Worm (Caenorhabditis elegans) whole organism, late embryonic: ENCODE results near the gene T02C1.2.

Source experiments
- C38D4.7 ChIP-seq: fragments of 200-800 bp; sonication (Bioruptor generic); optimal IDR thresholded peaks from 2 replicates; lab custom pipeline; 2018; ENCODE audit warnings: mild to moderate bottlenecking, missing genetic modification characterization, moderate library complexity, missing compliant biosample characterization
- F13H6.1 ChIP-seq: sonication (generic microtip); optimal IDR thresholded peaks from 2 replicates; lab custom pipeline; 2016; ENCODE audit warnings: missing genetic modification characterization, missing compliant biosample characterization
- K09A11.1 ChIP-seq: sonication (generic microtip); optimal IDR thresholded peaks from 2 replicates; lab custom pipeline; 2017; ENCODE audit warnings: antibody characterized with exemption, mild to moderate bottlenecking, missing genetic modification characterization, missing compliant biosample characterization; ENCODE audit not compliant: insufficient read depth
- T23F11.4 ChIP-seq: fragments of 200-800 bp; sonication (Bioruptor generic); optimal IDR thresholded peaks from 2 replicates; lab custom pipeline; 2018; ENCODE audit warnings: mild to moderate bottlenecking, missing genetic modification characterization, missing compliant biosample characterization
- Y22D7AL.16 ChIP-seq: sonication (generic microtip); optimal IDR thresholded peaks from 2 replicates; lab custom pipeline; 2016; ENCODE audit warnings: missing genetic modification characterization, missing compliant biosample characterization
- ama-1 ChIP-seq: fragments of 150-350 bp; optimal IDR thresholded peaks from 2 replicates; lab custom pipeline; 2014
- ceh-19 ChIP-seq: fragments of 200-800 bp; sonication (Bioruptor generic); optimal IDR thresholded peaks from 2 replicates; lab custom pipeline; 2018; ENCODE audit warnings: mild to moderate bottlenecking, missing genetic modification characterization, missing compliant biosample characterization
- ceh-22 ChIP-seq: sonication (generic microtip); optimal IDR thresholded peaks from 2 replicates; lab custom pipeline; 2017; ENCODE audit warnings: missing biosample characterization, missing genetic modification characterization
- ceh-30 ChIP-seq: fragments of 150-350 bp; optimal IDR thresholded peaks from 2 replicates; lab custom pipeline; 2014; ENCODE audit warnings: missing biosample characterization, missing genetic modification characterization
- ceh-31 ChIP-seq: sonication (generic microtip); optimal IDR thresholded peaks from 2 replicates; lab custom pipeline; 2016; ENCODE audit warnings: missing genetic modification characterization, missing compliant biosample characterization
- ceh-34 ChIP-seq: sonication (generic microtip); optimal IDR thresholded peaks from 2 replicates; lab custom pipeline; 2016; ENCODE audit warnings: mild to moderate bottlenecking, missing genetic modification characterization, missing compliant biosample characterization
- ceh-48 ChIP-seq: sonication (generic microtip); optimal IDR thresholded peaks from 2 replicates; lab custom pipeline; 2016; ENCODE audit warnings: missing genetic modification characterization, inconsistent platforms, missing compliant biosample characterization
- ceh-9 ChIP-seq: sonication (generic microtip); optimal IDR thresholded peaks from 2 replicates; lab custom pipeline; 2016; ENCODE audit warnings: mild to moderate bottlenecking, missing genetic modification characterization, inconsistent platforms, missing compliant biosample characterization
- dmd-4 ChIP-seq: sonication (generic microtip); optimal IDR thresholded peaks from 2 replicates; lab custom pipeline; 2016; ENCODE audit warnings: borderline replicate concordance, missing genetic modification characterization, missing compliant biosample characterization
- elt-2 ChIP-seq: sonication (generic microtip); optimal IDR thresholded peaks from 2 replicates; lab custom pipeline; 2016; ENCODE audit warnings: missing genetic modification reagents, missing genetic modification characterization, missing compliant biosample characterization
- elt-4 ChIP-seq: sonication (generic microtip); optimal IDR thresholded peaks from 2 replicates; lab custom pipeline; 2016; ENCODE audit warnings: missing genetic modification characterization, missing compliant biosample characterization
- ets-4 ChIP-seq: sonication (generic microtip); optimal IDR thresholded peaks from 2 replicates; lab custom pipeline; 2016; ENCODE audit warnings: missing genetic modification characterization, missing compliant biosample characterization
- fax-1 ChIP-seq: sonication (generic microtip); optimal IDR thresholded peaks from 2 replicates; lab custom pipeline; 2016; ENCODE audit warnings: missing genotype, missing genetic modification characterization, missing compliant biosample characterization
- fkh-6 ChIP-seq: sonication (generic microtip); optimal IDR thresholded peaks from 2 replicates; lab custom pipeline; 2016; ENCODE audit warnings: missing genetic modification characterization, missing compliant biosample characterization
- gmeb-2 ChIP-seq: sonication (generic microtip); optimal IDR thresholded peaks from 2 replicates; lab custom pipeline; 2016; ENCODE audit warnings: missing genetic modification characterization, inconsistent platforms, missing compliant biosample characterization
- hlh-30 ChIP-seq: sonication (generic microtip); optimal IDR thresholded peaks from 2 replicates; lab custom pipeline; 2017; ENCODE audit warnings: antibody characterized with exemption, missing genetic modification characterization, missing compliant biosample characterization; ENCODE audit not compliant: insufficient read depth
- hlh-8 ChIP-seq: sonication (generic microtip); optimal IDR thresholded peaks from 2 replicates; lab custom pipeline; 2016; ENCODE audit warnings: missing genotype, missing genetic modification characterization, missing compliant biosample characterization
- lim-6 ChIP-seq: sonication (generic microtip); optimal IDR thresholded peaks from 2 replicates; lab custom pipeline; 2016; ENCODE audit warnings: missing genetic modification characterization, missing compliant biosample characterization
- madf-2 ChIP-seq: sonication (generic microtip); optimal IDR thresholded peaks from 2 replicates; lab custom pipeline; 2017; ENCODE audit warnings: missing genetic modification characterization, missing compliant biosample characterization
- mec-3 ChIP-seq: sonication (generic microtip); optimal IDR thresholded peaks from 2 replicates; lab custom pipeline; 2016; ENCODE audit warnings: borderline replicate concordance, missing genetic modification characterization, missing compliant biosample characterization
- nfya-1 ChIP-seq: sonication (generic microtip); optimal IDR thresholded peaks from 2 replicates; lab custom pipeline; 2017; ENCODE audit warnings: missing genetic modification characterization, mild to moderate bottlenecking, missing compliant biosample characterization, antibody characterized with exemption, moderate library complexity
- nhr-11 ChIP-seq: fragments of 150-350 bp; optimal IDR thresholded peaks from 2 replicates; lab custom pipeline; 2014; ENCODE audit warnings: missing biosample characterization, missing genetic modification characterization
- npax-4 ChIP-seq: sonication (generic microtip); optimal IDR thresholded peaks from 2 replicates; lab custom pipeline; 2016; ENCODE audit warnings: missing genetic modification characterization, missing compliant biosample characterization
- odd-2 ChIP-seq: sonication (generic microtip); optimal IDR thresholded peaks from 2 replicates; lab custom pipeline; 2017; ENCODE audit warnings: antibody characterized with exemption, mild to moderate bottlenecking, missing genetic modification characterization, missing compliant biosample characterization
- pax-1 ChIP-seq: fragments of 150-350 bp; optimal IDR thresholded peaks from 2 replicates; lab custom pipeline; 2014; ENCODE audit warnings: missing biosample characterization, missing genetic modification characterization
- pros-1 ChIP-seq: fragments of 150-350 bp; optimal IDR thresholded peaks from 2 replicates; lab custom pipeline; 2014; ENCODE audit warnings: missing biosample characterization, missing genetic modification reagents, missing genetic modification characterization
- sdc-2 ChIP-seq: sonication (generic microtip); optimal IDR thresholded peaks from 2 replicates; lab custom pipeline; 2016; ENCODE audit warnings: missing genotype, missing genetic modification characterization, missing compliant biosample characterization
- sox-4 ChIP-seq: sonication (generic microtip); optimal IDR thresholded peaks from 2 replicates; lab custom pipeline; 2017; ENCODE audit warnings: mild to moderate bottlenecking, missing genetic modification characterization, inconsistent platforms, missing compliant biosample characterization
- ttx-3 ChIP-seq: sonication (generic microtip); optimal IDR thresholded peaks from 2 replicates; lab custom pipeline; 2016; ENCODE audit warnings: missing genetic modification reagents, missing genetic modification characterization, missing compliant biosample characterization
- unc-3 ChIP-seq, 2 experiments: fragments of 200-800 bp in 1 of 2; sonication (Bioruptor generic) in 1 of 2; sonication (generic microtip) in 1 of 2; conservative IDR thresholded peaks in 1 of 2; optimal IDR thresholded peaks in 1 of 2; 2 replicates each; pipeline versions ENCODE4 v1.3.6 to Lab custom; 2016 to 2022; ENCODE audit warnings: missing compliant biosample characterization in 2 of 2, missing genetic modification characterization in 2 of 2, missing genetic modification reagents in 1 of 2
- unc-86 ChIP-seq: sonication (generic microtip); optimal IDR thresholded peaks from 2 replicates; lab custom pipeline; 2016; ENCODE audit warnings: missing genetic modification characterization, missing compliant biosample characterization

Gene T02C1.2

ce11 chrIII:9224986-9225385 lies 25.8 kb upstream of the T02C1.2 start:
- TF ChIP-seq ceh-31 (tag; lab: Kevin White, UChicago) (no peak), Y22D7AL.16 (tag; lab: Kevin White, UChicago) (no peak), sdc-2 (tag; lab: Kevin White, UChicago) (no peak), ceh-30 (tag; lab: Kevin White, UChicago) (no peak), elt-2 (tag; lab: Kevin White, UChicago) (no peak), elt-4 (no peak), ttx-3 (tag; lab: Kevin White, UChicago) (no peak), unc-86 (tag; lab: Kevin White, UChicago) (no peak), ceh-22 (tag; lab: Kevin White, UChicago) (no peak), gmeb-2 (no peak), odd-2 (tag; lab: Kevin White, UChicago) (no peak), ceh-34 (tag; lab: Kevin White, UChicago) (no peak)

- TF ChIP-seq nfya-1 (peak; percentile 13), hlh-30 (tag; lab: Kevin White, UChicago) (no peak)
These were observed 22.6 kb upstream of the T02C1.2 start for ce11 chrIII:9228190-9228589.

ce11 chrIII:9228722-9229121 lies 22.1 kb upstream of the T02C1.2 start, which contains the start of gene rnr-1:
Gene rnr-1 (minus strand): TSS chrIII:9228798.
- TF ChIP-seq nhr-11 (no peak), C38D4.7 (no peak), ets-4 (tag; lab: Kevin White, UChicago) (no peak), pros-1 (no peak), npax-4 (no peak), lim-6 (tag; lab: Kevin White, UChicago) (no peak), madf-2 (tag; lab: Kevin White, UChicago) (no peak), hlh-8 (tag; lab: Kevin White, UChicago) (no peak), mec-3 (tag; lab: Kevin White, UChicago) (no peak)

ce11 chrIII:9231173-9231572 lies 19.7 kb upstream of the T02C1.2 start, which contains the start of gene T23G5.3:
Gene T23G5.3 (minus strand): TSS chrIII:9231273.
- no peak for TF ChIP-seq ceh-9
- TF ChIP-seq unc-3 (GFP tag; conservative IDR thresholded peaks at IDR 0.05; lab: Robert Waterston, UW), result no peak
- no peak for TF ChIP-seq unc-3 (tag; optimal IDR thresholded peaks at IDR 0.05; lab: Kevin White, UChicago)
- TF ChIP-seq madf-2 (tag; lab: Kevin White, UChicago), result no peak
- TF ChIP-seq sox-4 (tag; lab: Kevin White, UChicago), result no peak
- no peak for TF ChIP-seq K09A11.1 (tag; lab: Kevin White, UChicago)
- no peak for TF ChIP-seq F13H6.1 (tag; lab: Kevin White, UChicago)
- TF ChIP-seq nfya-1, result no peak
- TF ChIP-seq dmd-4 (tag; lab: Kevin White, UChicago), result no peak
- TF ChIP-seq ceh-22 (tag; lab: Kevin White, UChicago), result no peak
- no peak for TF ChIP-seq ceh-48
- no peak for TF ChIP-seq T23F11.4 (GFP tag; lab: Kevin White, UChicago)

ce11 chrIII:9236228-9236627 lies 14.6 kb upstream of the T02C1.2 start, which contains the start of gene T23G5.2:
Gene T23G5.2 (minus strand): TSS chrIII:9236328.
- no peak for TF ChIP-seq lim-6 (tag; lab: Kevin White, UChicago)

ce11 chrIII:9237626-9238025 lies 13.2 kb upstream of the T02C1.2 start:
- TF ChIP-seq ceh-30 (tag; lab: Kevin White, UChicago) (no peak), Y22D7AL.16 (tag; lab: Kevin White, UChicago) (no peak), pax-1 (no peak), elt-2 (tag; lab: Kevin White, UChicago) (no peak), ama-1 (lab: Kevin White, UChicago) (no peak), nfya-1 (no peak), ceh-19 (GFP tag; lab: Kevin White, UChicago) (no peak), fax-1 (no peak), pros-1 (no peak), ceh-31 (tag; lab: Kevin White, UChicago) (no peak), fkh-6 (no peak), sdc-2 (tag; lab: Kevin White, UChicago) (no peak)
